Worm (Caenorhabditis elegans): ENCODE data around the gene F10G7.12.
A peak's percentile ranks its signal among the peaks of the same experiment; 100 is the strongest.

The F10G7.12 gene

DNA sequence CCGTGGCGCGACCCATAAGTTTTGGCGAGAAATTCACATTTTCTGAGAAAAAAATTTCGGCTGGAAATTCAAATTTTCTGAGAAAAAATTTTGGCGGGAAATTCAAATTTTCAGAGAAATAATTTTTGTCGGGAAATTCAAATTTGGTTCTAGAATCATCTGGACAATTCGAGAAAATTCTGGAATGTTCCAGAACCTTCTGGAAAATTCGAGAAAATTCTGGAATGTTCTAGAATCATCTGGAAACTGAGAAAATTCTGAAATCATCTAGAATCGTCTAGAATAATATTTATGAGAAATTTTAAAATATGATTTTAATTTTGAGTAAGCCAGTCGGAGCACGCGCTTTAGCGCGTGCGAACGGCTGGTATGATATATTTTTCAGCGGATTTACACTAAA is 4.7 kb upstream of the F10G7.12 start:
- TF ChIP-seq gmeb-2 (tag; optimal IDR thresholded peaks at IDR 0.05) (no peak), T23F11.4 (GFP tag; optimal IDR thresholded peaks at IDR 0.05) (no peak), ceh-34 (tag; optimal IDR thresholded peaks at IDR 0.05) (no peak), unc-42 (tag; optimal IDR thresholded peaks at IDR 0.05) (no peak), unc-86 (tag; optimal IDR thresholded peaks at IDR 0.05) (no peak), madf-2 (tag; optimal IDR thresholded peaks at IDR 0.05) (no peak), hlh-8 (tag; optimal IDR thresholded peaks at IDR 0.05) (no peak), nhr-11 (tag; optimal IDR thresholded peaks at IDR 0.05) (no peak), dmd-4 (tag; optimal IDR thresholded peaks at IDR 0.05; ENCODE audit: borderline replicate concordance) (no peak), elt-4 (tag; optimal IDR thresholded peaks at IDR 0.05) (no peak), pqm-1 (tag; optimal IDR thresholded peaks at IDR 0.05) (no peak), K09A11.1 (tag; optimal IDR thresholded peaks at IDR 0.05; ENCODE audit: insufficient read depth) (no peak), ceh-45 (GFP tag; IDR thresholded peaks at IDR 0.05) (no peak), ztf-16 (tag; optimal IDR thresholded peaks at IDR 0.05) (no peak)

DNA sequence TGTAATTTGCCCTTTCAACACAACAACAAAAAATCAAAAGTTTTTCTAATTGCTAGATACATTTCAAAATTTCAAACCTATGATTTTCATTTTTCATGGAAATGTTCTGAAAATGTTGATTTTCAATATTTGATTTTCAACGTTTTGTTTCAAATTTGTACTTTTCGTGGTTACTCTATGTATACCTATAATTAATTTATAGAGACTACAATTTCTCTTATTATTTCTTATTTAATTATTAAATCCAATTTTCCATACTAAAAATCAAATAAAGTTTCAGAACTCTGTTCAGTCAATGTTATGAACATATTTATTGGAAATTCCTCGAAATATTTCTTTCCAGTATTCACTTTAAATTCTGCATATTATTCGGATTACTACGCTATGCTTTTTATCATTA is 2.6 kb upstream of the F10G7.12 start, which contains the start of gene sre-39:
TSS of gene sre-39 (plus strand) at position 301 of the 400 bp plus-strand sequence.
- TF ChIP-seq pros-1 (tag; optimal IDR thresholded peaks at IDR 0.05) (no peak), fkh-10 (GFP tag; optimal IDR thresholded peaks at IDR 0.05) (no peak), dve-1 (tag; optimal IDR thresholded peaks at IDR 0.05) (no peak), Y22D7AL.16 (tag; optimal IDR thresholded peaks at IDR 0.05) (no peak), C38D4.7 (GFP tag; optimal IDR thresholded peaks at IDR 0.05) (no peak), syd-9 (tag; optimal IDR thresholded peaks at IDR 0.05) (no peak), pha-4 (tag; optimal IDR thresholded peaks at IDR 0.05) (no peak), F13H6.1 (tag; optimal IDR thresholded peaks at IDR 0.05) (no peak), ceh-30 (tag; optimal IDR thresholded peaks at IDR 0.05) (no peak), lin-11 (tag; optimal IDR thresholded peaks at IDR 0.05) (no peak), tbx-2 (tag; optimal IDR thresholded peaks at IDR 0.05) (no peak), T23F11.4 (GFP tag; optimal IDR thresholded peaks at IDR 0.05) (no peak), ref-2 (tag; optimal IDR thresholded peaks at IDR 0.05) (no peak), ttx-3 (tag; optimal IDR thresholded peaks at IDR 0.05) (no peak), gmeb-2 (tag; optimal IDR thresholded peaks at IDR 0.05) (no peak), ceh-22 (tag; optimal IDR thresholded peaks at IDR 0.05) (no peak)

ce11 chrII:4693129-4693528 is 3.6 kb downstream of the F10G7.12 start, which contains the start of gene F10G7.5:
TSS of gene F10G7.5 (plus strand) at chrII:4693414.
- TF ChIP-seq sox-2 (GFP tag; IDR thresholded peaks at IDR 0.05) (no peak), mec-3 (tag; optimal IDR thresholded peaks at IDR 0.05; ENCODE audit: borderline replicate concordance) (no peak), K02D7.2 (tag; optimal IDR thresholded peaks at IDR 0.05) (no peak), madf-2 (tag; optimal IDR thresholded peaks at IDR 0.05) (no peak), dmd-4 (tag; optimal IDR thresholded peaks at IDR 0.05; ENCODE audit: borderline replicate concordance) (no peak), rnt-1 (tag; optimal IDR thresholded peaks at IDR 0.05) (no peak), elt-2 (tag; optimal IDR thresholded peaks at IDR 0.05) (peak; percentile 43)

DNA sequence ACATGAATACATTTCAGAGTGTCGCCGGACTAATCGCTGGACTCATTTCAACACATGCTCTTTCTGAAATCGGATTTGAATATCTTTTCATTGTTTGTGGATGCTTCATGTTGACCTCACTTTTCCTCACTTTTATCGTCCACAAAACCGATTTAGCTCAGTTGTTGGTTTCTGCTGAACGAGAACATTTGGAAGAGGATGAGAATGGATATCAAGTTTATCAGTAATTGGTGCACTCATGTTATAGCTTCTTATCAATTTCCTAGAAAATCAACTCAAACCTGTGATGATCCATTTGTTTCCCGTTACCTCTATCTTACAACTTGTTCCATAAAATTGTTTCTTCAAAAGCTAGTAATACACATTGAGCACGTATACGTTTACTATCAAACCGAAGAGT is 6.5 kb downstream of the F10G7.12 start:
- TF ChIP-seq tbx-2 (tag; optimal IDR thresholded peaks at IDR 0.05) (no peak), Y22D7AL.16 (tag; optimal IDR thresholded peaks at IDR 0.05) (no peak), ceh-30 (tag; optimal IDR thresholded peaks at IDR 0.05) (no peak), eyg-1 (tag; optimal IDR thresholded peaks at IDR 0.05) (no peak), hlh-8 (tag; optimal IDR thresholded peaks at IDR 0.05) (no peak), pax-1 (tag; optimal IDR thresholded peaks at IDR 0.05) (no peak), pag-3 (tag; optimal IDR thresholded peaks at IDR 0.05; ENCODE audit: borderline replicate concordance) (no peak), C08G9.2 (tag; optimal IDR thresholded peaks at IDR 0.05) (no peak), gmeb-2 (tag; optimal IDR thresholded peaks at IDR 0.05) (no peak), npax-4 (tag; optimal IDR thresholded peaks at IDR 0.05) (no peak), mec-3 (tag; optimal IDR thresholded peaks at IDR 0.05; ENCODE audit: borderline replicate concordance) (no peak)
